Fruit fly (Drosophila melanogaster) whole organism, embryonic: ENCODE results near the gene CG7794.

Experiments used
- Adf1 ChIP-seq: fragments of 200-800 bp; sonication (Bioruptor generic); IDR thresholded peaks from 2 replicates; pipeline ENCODE4 v1.3.6; 2022; ENCODE audit warnings: missing biosample characterization, missing genetic modification characterization
- CG10565 ChIP-seq: fragments of 200-800 bp; sonication (Bioruptor generic); optimal IDR thresholded peaks from 3 replicates; lab custom pipeline; 2016; ENCODE audit warnings: missing biosample characterization, mild to moderate bottlenecking, missing genetic modification characterization
- CG11085 ChIP-seq: fragments of 200-800 bp; sonication (Bioruptor generic); IDR thresholded peaks from 2 replicates; pipeline ENCODE4 v1.3.6; 2022; ENCODE audit warnings: missing biosample characterization, missing genetic modification characterization
- CG1233 ChIP-seq: fragments of 200-800 bp; sonication (Bioruptor generic); optimal IDR thresholded peaks from 4 replicates; lab custom pipeline; 2018; ENCODE audit warnings: missing biosample characterization, mild to moderate bottlenecking, missing genetic modification characterization
- CG12744 ChIP-seq: fragments of 200-800 bp; sonication (Bioruptor generic); optimal IDR thresholded peaks from 2 replicates; lab custom pipeline; 2016; ENCODE audit warnings: missing biosample characterization, missing genetic modification characterization
- CG14441 ChIP-seq: fragments of 200-800 bp; sonication (Bioruptor generic); IDR thresholded peaks from 2 replicates; pipeline ENCODE4 v1.3.6; 2022; ENCODE audit warnings: missing biosample characterization, missing genetic modification characterization
- CG17802 ChIP-seq: fragments of 200-800 bp; sonication (Bioruptor generic); optimal IDR thresholded peaks from 2 replicates; lab custom pipeline; 2018; ENCODE audit warnings: missing biosample characterization, mild to moderate bottlenecking, missing genetic modification characterization, moderate library complexity
- CG32772 ChIP-seq: fragments of 200-800 bp; sonication (Bioruptor generic); IDR thresholded peaks from 2 replicates; pipeline ENCODE4 v1.3.6; 2022; ENCODE audit warnings: missing biosample characterization, missing genetic modification characterization
- CG3281 ChIP-seq: fragments of 200-800 bp; sonication (Bioruptor generic); optimal IDR thresholded peaks from 3 replicates; lab custom pipeline; 2017; ENCODE audit warnings: missing biosample characterization, mild to moderate bottlenecking, missing genetic modification characterization
- CG3407 ChIP-seq: fragments of 200-800 bp; sonication (Bioruptor generic); optimal IDR thresholded peaks from 2 replicates; lab custom pipeline; 2018; ENCODE audit warnings: missing biosample characterization, mild to moderate bottlenecking, missing genetic modification characterization
- CG3726 ChIP-seq: fragments of 200-800 bp; sonication (Bioruptor generic); IDR thresholded peaks from 3 replicates; pipeline ENCODE4, ENCODE4 v1.3.6; 2022; ENCODE audit warnings: missing biosample characterization, missing genetic modification characterization
- CG43689 ChIP-seq: fragments of 200-800 bp; sonication (Bioruptor generic); IDR thresholded peaks from 2 replicates; pipeline ENCODE4 v1.3.6; 2022; ENCODE audit warnings: missing biosample characterization, missing genetic modification characterization
- CG4707 ChIP-seq: fragments of 200-800 bp; sonication (Bioruptor generic); optimal IDR thresholded peaks from 2 replicates; lab custom pipeline; 2018; ENCODE audit warnings: missing biosample characterization, mild to moderate bottlenecking, missing genetic modification characterization, moderate library complexity
- CG5245 ChIP-seq: fragments of 200-800 bp; sonication (Bioruptor generic); optimal IDR thresholded peaks from 3 replicates; lab custom pipeline; 2016; ENCODE audit warnings: missing biosample characterization, missing genetic modification characterization
- CG6683 ChIP-seq: fragments of 200-800 bp; sonication (Bioruptor generic); optimal IDR thresholded peaks from 2 replicates; lab custom pipeline; 2017; ENCODE audit warnings: missing biosample characterization, mild to moderate bottlenecking, missing genetic modification characterization, missing genetic modification reagents
- CG8478 ChIP-seq: fragments of >200 bp; optimal IDR thresholded peaks from 2 replicates; lab custom pipeline; 2018
- CG8924 ChIP-seq: fragments of 200-800 bp; optimal IDR thresholded peaks from 3 replicates; lab custom pipeline; 2019; ENCODE audit warnings: missing biosample characterization, mild to moderate bottlenecking, missing genetic modification characterization, moderate library complexity
- CG9817 ChIP-seq: fragments of 200-800 bp; sonication (Bioruptor generic); optimal IDR thresholded peaks from 2 replicates; lab custom pipeline; 2018; ENCODE audit warnings: missing biosample characterization, mild to moderate bottlenecking, missing genetic modification characterization, moderate library complexity
- Camta ChIP-seq: fragments of 200-800 bp; sonication (Bioruptor generic); optimal IDR thresholded peaks from 2 replicates; lab custom pipeline; 2016; ENCODE audit warnings: missing biosample characterization, missing genetic modification characterization
- CrebB ChIP-seq: fragments of 200-800 bp; sonication (Bioruptor generic); optimal IDR thresholded peaks from 3 replicates; lab custom pipeline; 2018; ENCODE audit warnings: missing biosample characterization, mild to moderate bottlenecking, missing genetic modification characterization
- D ChIP-seq, 2 experiments: fragments of 200-800 bp in 1 of 2; fragments of >200 bp in 1 of 2; sonication (Bioruptor generic) in 1 of 2; optimal IDR thresholded peaks; 2 replicates in 1 of 2; 3 replicates in 1 of 2; lab custom pipeline; 2017; ENCODE audit warnings: mild to moderate bottlenecking in 1 of 2, missing biosample characterization in 1 of 2, missing genetic modification characterization in 1 of 2, missing genetic modification reagents in 1 of 2
- Dip3 ChIP-seq: fragments of 200-800 bp; sonication (Bioruptor generic); optimal IDR thresholded peaks from 3 replicates; lab custom pipeline; 2016; ENCODE audit warnings: missing biosample characterization, missing genetic modification characterization
- Doc3 ChIP-seq: fragments of 200-800 bp; sonication (Bioruptor generic); IDR thresholded peaks from 3 replicates; pipeline ENCODE4 v1.3.6; 2022; ENCODE audit warnings: missing biosample characterization, missing genetic modification characterization; ENCODE audit not compliant: partially characterized antibody
- GATAe ChIP-seq: fragments of 200-800 bp; sonication (Bioruptor generic); conservative IDR thresholded peaks from 2 replicates; pipeline ENCODE4 v1.3.6; 2022; ENCODE audit warnings: missing biosample characterization, missing genetic modification characterization
- HHEX ChIP-seq: fragments of 200-800 bp; sonication (Bioruptor generic); optimal IDR thresholded peaks from 3 replicates; lab custom pipeline; 2017; ENCODE audit warnings: missing biosample characterization, mild to moderate bottlenecking, missing genetic modification characterization, missing genetic modification reagents
- HLH54F ChIP-seq: fragments of 200-800 bp; sonication (Bioruptor generic); optimal IDR thresholded peaks from 3 replicates; lab custom pipeline; 2016; ENCODE audit warnings: missing biosample characterization, missing genetic modification characterization
- Hmr ChIP-seq: fragments of 200-800 bp; sonication (Bioruptor generic); optimal IDR thresholded peaks from 3 replicates; lab custom pipeline; 2017; ENCODE audit warnings: mild to moderate bottlenecking, missing biosample characterization, missing genetic modification reagents, missing genetic modification characterization
- Jarid2 ChIP-seq: fragments of 200-800 bp; sonication (Bioruptor generic); optimal IDR thresholded peaks from 3 replicates; lab custom pipeline; 2017; ENCODE audit warnings: mild to moderate bottlenecking, missing biosample characterization, missing genetic modification reagents, missing genetic modification characterization
- Lpt ChIP-seq: fragments of >200 bp; optimal IDR thresholded peaks from 2 replicates; lab custom pipeline; 2018; ENCODE audit warnings: missing biosample characterization, missing genetic modification characterization
- Oli ChIP-seq: fragments of 200-800 bp; sonication (Bioruptor generic); optimal IDR thresholded peaks from 2 replicates; lab custom pipeline; 2018; ENCODE audit warnings: missing biosample characterization, mild to moderate bottlenecking, missing genetic modification characterization, moderate library complexity
- Ravus ChIP-seq: fragments of 200-800 bp; sonication (Bioruptor generic); IDR thresholded peaks from 2 replicates; pipeline ENCODE4 v1.3.6; 2022; ENCODE audit warnings: missing biosample characterization, missing genetic modification characterization
- Stat92E ChIP-seq, 3 experiments: fragments of >200 bp in 2 of 3; fragments of 200-800 bp in 1 of 3; sonication (Bioruptor generic) in 1 of 3; optimal IDR thresholded peaks; 2 replicates each; lab custom pipeline; 2017 to 2019; ENCODE audit warnings: missing biosample characterization in 3 of 3, missing genetic modification characterization in 3 of 3, mild to moderate bottlenecking in 1 of 3, moderate library complexity in 1 of 3
- al ChIP-seq: fragments of 200-800 bp; sonication (Bioruptor generic); IDR thresholded peaks from 2 replicates; pipeline ENCODE4 v1.3.6; 2022; ENCODE audit warnings: missing biosample characterization, missing genetic modification characterization
- aop ChIP-seq: fragments of 200-800 bp; sonication (Bioruptor generic); IDR thresholded peaks from 2 replicates; pipeline ENCODE4 v1.3.6; 2022; ENCODE audit warnings: missing biosample characterization, missing genetic modification characterization
- crol ChIP-seq: fragments of 200-800 bp; sonication (Bioruptor generic); IDR thresholded peaks from 2 replicates; pipeline ENCODE4 v1.3.6; 2022; ENCODE audit warnings: missing biosample characterization, missing genetic modification characterization
- disco-r ChIP-seq: fragments of 200-800 bp; sonication (Bioruptor generic); optimal IDR thresholded peaks from 2 replicates; lab custom pipeline; 2016; ENCODE audit warnings: missing biosample characterization, missing genetic modification characterization
- dmrt11E ChIP-seq: fragments of 200-800 bp; sonication (Bioruptor generic); optimal IDR thresholded peaks from 3 replicates; lab custom pipeline; 2018; ENCODE audit warnings: missing biosample characterization, mild to moderate bottlenecking, missing genetic modification characterization, moderate library complexity
- en ChIP-seq: fragments of 200-800 bp; sonication (Bioruptor generic); optimal IDR thresholded peaks from 2 replicates; lab custom pipeline; 2016; ENCODE audit warnings: missing biosample characterization, missing genetic modification characterization
- fru ChIP-seq: fragments of >200 bp; optimal IDR thresholded peaks from 2 replicates; lab custom pipeline; 2017
- hkb ChIP-seq, 2 experiments: fragments of 200-800 bp in 1 of 2; fragments of >200 bp in 1 of 2; sonication (Bioruptor generic) in 1 of 2; IDR thresholded peaks in 1 of 2; optimal IDR thresholded peaks in 1 of 2; 2 replicates each; pipeline versions ENCODE4 v1.3.6 to Lab custom; 2017 to 2022; ENCODE audit warnings: missing biosample characterization in 1 of 2, missing genetic modification characterization in 1 of 2
- insv ChIP-seq, 2 experiments: fragments of 200-800 bp; sonication (Bioruptor generic); optimal IDR thresholded peaks; 3 replicates each; lab custom pipeline; 2016 to 2018; ENCODE audit warnings: missing biosample characterization in 2 of 2, missing genetic modification characterization in 2 of 2
- maf-S ChIP-seq: fragments of 200-800 bp; sonication (Bioruptor generic); optimal IDR thresholded peaks from 2 replicates; lab custom pipeline; 2016; ENCODE audit warnings: missing biosample characterization, missing genetic modification characterization
- nau ChIP-seq: fragments of 200-800 bp; sonication (Bioruptor generic); optimal IDR thresholded peaks from 3 replicates; lab custom pipeline; 2017; ENCODE audit warnings: missing biosample characterization, mild to moderate bottlenecking, missing genetic modification characterization, missing genetic modification reagents
- nerfin-1 ChIP-seq: fragments of 200-800 bp; sonication (Bioruptor generic); optimal IDR thresholded peaks from 3 replicates; lab custom pipeline; 2019; ENCODE audit warnings: missing biosample characterization, mild to moderate bottlenecking, missing genetic modification characterization, moderate library complexity
- odd ChIP-seq: fragments of 200-800 bp; sonication (Bioruptor generic); optimal IDR thresholded peaks from 2 replicates; lab custom pipeline; 2017; ENCODE audit warnings: missing biosample characterization, mild to moderate bottlenecking, missing genetic modification characterization
- otp ChIP-seq: fragments of 200-800 bp; sonication (Bioruptor generic); IDR thresholded peaks from 3 replicates; pipeline ENCODE4, ENCODE4 v1.3.6; 2022; ENCODE audit warnings: missing biosample characterization, missing genetic modification characterization
- sd ChIP-seq: fragments of 200-800 bp; sonication (Bioruptor generic); optimal IDR thresholded peaks from 3 replicates; lab custom pipeline; 2018; ENCODE audit warnings: missing biosample characterization, mild to moderate bottlenecking, missing genetic modification characterization, moderate library complexity
- tin ChIP-seq: fragments of 200-800 bp; sonication (Bioruptor generic); optimal IDR thresholded peaks from 3 replicates; lab custom pipeline; 2016; ENCODE audit warnings: missing biosample characterization, missing genetic modification characterization
- unpg ChIP-seq: fragments of 200-800 bp; sonication (Bioruptor generic); optimal IDR thresholded peaks from 3 replicates; lab custom pipeline; 2018; ENCODE audit warnings: missing biosample characterization, mild to moderate bottlenecking, missing genetic modification characterization, moderate library complexity

Gene CG7794

DNA sequence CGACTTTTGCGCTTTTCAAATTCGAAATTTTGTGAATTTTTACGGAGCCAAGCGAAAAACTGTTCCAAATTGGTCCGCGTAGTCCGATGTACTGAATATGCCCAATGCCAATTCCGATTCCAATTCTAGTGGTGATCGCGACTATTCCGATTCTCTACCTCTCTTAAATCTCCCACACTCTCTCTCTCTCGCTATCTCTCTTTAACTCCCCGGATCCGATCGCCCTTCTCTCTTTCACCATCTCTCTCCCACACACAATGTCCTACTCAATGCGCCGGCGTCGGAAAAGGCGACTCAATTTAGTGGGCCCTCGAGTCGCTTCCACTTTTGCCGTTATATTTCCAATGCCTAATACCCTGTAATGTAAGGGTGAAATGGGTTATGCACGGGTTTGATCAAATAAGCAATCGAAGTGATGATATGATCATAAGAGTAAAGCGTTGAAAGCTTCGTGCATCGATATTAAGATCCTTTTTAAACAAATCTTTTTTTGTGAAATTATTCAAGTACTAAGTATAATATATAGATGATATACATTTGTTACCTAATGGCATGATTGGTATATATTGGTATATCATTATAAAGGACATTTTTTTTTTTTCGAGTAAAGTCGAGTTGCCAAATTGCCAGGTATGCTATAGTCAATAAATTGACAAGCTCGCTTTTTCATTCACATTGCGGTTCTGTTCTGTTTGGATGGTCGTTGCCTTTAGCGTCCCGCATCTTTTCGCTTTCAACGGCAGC lies 25.9 kb downstream of the CG7794 start (continued):
- TF ChIP-seq CG32772 (GFP tag; lab: Robert Waterston, UW) (peak; percentile 26; the same call in 1 of the 2 replicates), tin (peak; percentile 62), en (no peak), CG6683 (GFP tag; lab: Kevin White, UChicago) (no peak), Dip3 (GFP tag; lab: Kevin White, UChicago) (no peak), odd (GFP tag; lab: Kevin White, UChicago) (peak; percentile 59), CG8924 (tag; lab: Kevin White, UChicago) (peak; percentile 80), maf-S (GFP tag; lab: Kevin White, UChicago) (no peak), insv (GFP tag; optimal IDR thresholded peaks at IDR 0.05; lab: Kevin White, UChicago) (no peak), CG9817 (tag; lab: Kevin White, UChicago) (peak; percentile 39), HLH54F (GFP tag; lab: Kevin White, UChicago) (no peak), Oli (tag; lab: Kevin White, UChicago) (peak; percentile 84), sd (tag; lab: Kevin White, UChicago) (peak; percentile 15), dmrt11E (peak; percentile 88), Camta (GFP tag; lab: Kevin White, UChicago) (peak; percentile 9), CG3407 (peak; percentile 54), CrebB (tag; lab: Kevin White, UChicago) (no peak), nerfin-1 (tag; lab: Kevin White, UChicago) (peak; percentile 36), CG12744 (GFP tag; lab: Kevin White, UChicago) (no peak), CG17802 (tag; lab: Kevin White, UChicago) (peak; percentile 7), unpg (GFP tag; lab: Kevin White, UChicago) (peak; percentile 65), Adf1 (GFP tag; lab: Robert Waterston, UW) (no peak), Jarid2 (GFP tag; lab: Kevin White, UChicago) (peak; percentile 28), D (optimal IDR thresholded peaks at IDR 0.05; lab: Kevin White, UChicago) (no peak), D (GFP tag; optimal IDR thresholded peaks at IDR 0.05; lab: Kevin White, UChicago) (peak; percentile 70), fru (lab: Kevin White, UChicago) (no peak), Stat92E (GFP tag; optimal IDR thresholded peaks at IDR 0.05; lab: Kevin White, UChicago) (no peak), CG43689 (GFP tag; lab: Robert Waterston, UW) (no peak), CG8478 (lab: Kevin White, UChicago) (no peak), CG11085 (no peak; the same call in 1 of the 2 replicates), CG3281 (GFP tag; lab: Kevin White, UChicago) (peak; percentile 52), HHEX (peak; percentile 55), CG3726 (GFP tag; lab: Robert Waterston, UW) (no peak), crol (GFP tag; lab: Robert Waterston, UW) (no peak; the same call in 1 of the 2 replicates), aop (GFP tag; lab: Robert Waterston, UW) (no peak), disco-r (GFP tag; lab: Kevin White, UChicago) (no peak), CG5245 (GFP tag; lab: Kevin White, UChicago) (peak; percentile 12), otp (GFP tag; lab: Robert Waterston, UW) (no peak), GATAe (GFP tag; lab: Robert Waterston, UW) (no peak), Ravus (GFP tag; lab: Robert Waterston, UW) (no peak), CG4707 (GFP tag; lab: Kevin White, UChicago) (no peak), Hmr (GFP tag; lab: Kevin White, UChicago) (peak; percentile 55), Lpt (no peak), CG10565 (no peak), Doc3 (GFP tag; lab: Robert Waterston, UW) (no peak), CG14441 (GFP tag; lab: Robert Waterston, UW) (no peak), al (no peak), CG1233 (GFP tag; lab: Kevin White, UChicago) (peak; percentile 44), hkb (optimal IDR thresholded peaks at IDR 0.05; lab: Kevin White, UChicago) (no peak), hkb (GFP tag; IDR thresholded peaks at IDR 0.05; lab: Robert Waterston, UW) (peak; percentile 56), nau (GFP tag; lab: Kevin White, UChicago) (peak; percentile 61)
